Fruit fly (Drosophila melanogaster): ENCODE data around the gene Dmtn.

Dmtn gene

DNA sequence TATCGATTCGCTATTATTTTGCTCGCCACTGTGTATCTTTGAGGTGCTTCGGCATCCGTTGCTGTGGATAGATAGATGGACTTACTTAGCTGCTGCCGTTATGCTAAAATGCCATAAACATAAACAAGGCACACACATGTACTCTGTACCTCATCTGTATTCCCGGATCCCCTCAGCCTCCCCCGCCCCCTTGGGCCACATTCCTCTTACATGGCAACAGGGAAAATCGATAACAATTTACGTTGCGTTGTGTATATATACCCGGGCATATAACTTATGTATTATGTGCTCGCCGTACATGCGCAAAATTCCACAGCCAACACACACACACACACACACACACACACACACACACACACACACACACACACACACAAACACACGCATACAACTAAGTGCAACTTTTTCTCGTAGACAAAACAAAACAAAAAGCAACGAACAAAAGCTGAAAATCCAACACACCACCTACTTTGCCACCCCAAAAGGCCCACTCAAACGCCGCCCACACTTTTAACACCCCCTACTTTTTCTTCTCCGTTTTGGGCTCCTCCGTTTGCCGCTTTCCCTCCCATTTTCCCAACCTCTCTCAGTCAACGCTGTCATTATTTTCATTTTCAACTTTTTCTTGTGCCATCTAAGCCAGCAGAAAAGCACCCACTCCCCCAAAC, 8.2 kb upstream of the Dmtn start:
- TF ChIP-seq Eip78C (GFP tag) (peak; percentile 28), topi (GFP tag; optimal IDR thresholded peaks at IDR 0.05) (no peak)

DNA sequence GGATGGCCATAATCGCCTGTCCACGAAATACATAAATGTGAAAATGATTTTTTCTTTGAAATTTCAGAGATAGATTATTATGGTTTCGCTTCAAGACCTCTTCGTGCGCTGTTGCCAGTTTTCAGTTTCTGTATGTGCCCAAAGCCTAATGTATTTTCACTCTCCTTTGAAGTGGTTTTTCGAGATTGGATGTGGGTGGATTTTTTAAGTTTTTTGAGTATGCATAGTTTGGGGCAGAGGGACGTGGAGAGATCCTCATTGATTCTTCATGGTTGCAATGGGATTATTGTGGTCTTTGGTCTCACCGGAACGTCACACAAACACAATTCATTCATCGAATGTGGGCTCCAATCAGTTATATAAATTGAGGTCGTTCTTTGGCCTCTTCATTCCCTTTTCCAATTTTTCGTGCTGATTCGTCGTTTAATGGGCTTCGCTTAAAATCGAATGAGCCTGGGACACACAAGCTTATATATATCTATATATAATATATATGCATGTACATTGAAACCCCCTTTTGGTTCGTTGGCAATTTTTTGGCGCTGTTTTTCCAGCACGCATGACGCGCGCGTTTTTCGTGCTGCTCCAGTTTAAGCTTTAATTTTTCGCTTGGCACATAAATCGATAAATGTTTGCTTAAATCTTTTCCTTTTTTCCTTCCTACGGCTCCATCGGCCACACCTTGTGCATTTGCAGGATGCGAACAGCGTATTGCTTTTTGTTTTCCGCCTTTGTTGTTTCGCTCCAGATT, 5.9 kb upstream of the Dmtn start:
- no peak for TF ChIP-seq cyc (GFP tag; optimal IDR thresholded peaks at IDR 0.05)
- TF ChIP-seq CG15336 (GFP tag; IDR thresholded peaks at IDR 0.05) = 0 out of 2 replicates have a peak, but pooled peaks have one; percentile 15
- peak; percentile 77 for TF ChIP-seq svp (GFP tag)

dm6 chr3R:6410412-6411225, 4.9 kb upstream of the Dmtn start:
- TF ChIP-seq eg (GFP tag; IDR thresholded peaks at IDR 0.05) (peak; percentile 61), ss (GFP tag; optimal IDR thresholded peaks at IDR 0.05) (peak; percentile 80 to 90), esn (GFP tag; optimal IDR thresholded peaks at IDR 0.05) (peak; percentile 86), lz (GFP tag; optimal IDR thresholded peaks at IDR 0.05) (peak; percentile 79), CG11762 (GFP tag; optimal IDR thresholded peaks at IDR 0.05; ENCODE audit: insufficient read depth) (peak; percentile 71), Ets96B (tag; optimal IDR thresholded peaks at IDR 0.05) (peak; percentile 63), Blimp-1 (GFP tag; optimal IDR thresholded peaks at IDR 0.05) (no peak), CG3919 (GFP tag; optimal IDR thresholded peaks at IDR 0.05) (peak; percentile 81), CG31627 (GFP tag; optimal IDR thresholded peaks at IDR 0.05) (peak; percentile 77), net (GFP tag; optimal IDR thresholded peaks at IDR 0.05) (peak; percentile 85), CG6276 (GFP tag; optimal IDR thresholded peaks at IDR 0.05) (peak; percentile 86), CG11294 (GFP tag; IDR thresholded peaks at IDR 0.05) (peak; percentile 64), dac (GFP tag; optimal IDR thresholded peaks at IDR 0.05) (peak; percentile 76), Met (GFP tag; optimal IDR thresholded peaks at IDR 0.05) (peak; percentile 79), CG6792 (GFP tag; optimal IDR thresholded peaks at IDR 0.05) (peak; percentile 81), CG7368 (GFP tag; optimal IDR thresholded peaks at IDR 0.05) (peak; percentile 67), pdm3 (GFP tag; optimal IDR thresholded peaks at IDR 0.05) (peak; percentile 87), Sox14 (GFP tag; optimal IDR thresholded peaks at IDR 0.05) (peak; percentile 87), CG15336 (GFP tag; IDR thresholded peaks at IDR 0.05) (peak; percentile 82), CG8319 (GFP tag; optimal IDR thresholded peaks at IDR 0.05) (peak; percentile 72), Hr38 (GFP tag; optimal IDR thresholded peaks at IDR 0.05) (peak; percentile 12), OdsH (GFP tag; optimal IDR thresholded peaks at IDR 0.05) (peak; percentile 86), CG3032 (tag; optimal IDR thresholded peaks at IDR 0.05) (peak; percentile 77), CG1621 (tag; optimal IDR thresholded peaks at IDR 0.05) (peak; percentile 63), vri (GFP tag; optimal IDR thresholded peaks at IDR 0.05) (peak; percentile 23), Hr4 (GFP tag; optimal IDR thresholded peaks at IDR 0.05) (peak; percentile 94), CG8119 (GFP tag; IDR thresholded peaks at IDR 0.05) (peak; percentile 84), achi (GFP tag; optimal IDR thresholded peaks at IDR 0.05) (peak; percentile 82), CG8632 (GFP tag; optimal IDR thresholded peaks at IDR 0.05) (peak; percentile 79), Hr39 (GFP tag; optimal IDR thresholded peaks at IDR 0.05) (peak; percentile 78), Gug (GFP tag; IDR thresholded peaks at IDR 0.05) (peak; percentile 37), topi (GFP tag; optimal IDR thresholded peaks at IDR 0.05) (peak; percentile 75), Eip93F (GFP tag; optimal IDR thresholded peaks at IDR 0.05) (no peak), CG11902 (GFP tag; optimal IDR thresholded peaks at IDR 0.05) (peak; percentile 60), Sox102F (GFP tag; optimal IDR thresholded peaks at IDR 0.05) (peak; percentile 75), CG6163 (GFP tag; IDR thresholded peaks at IDR 0.05) (peak; percentile 82), Ets21C (GFP tag; optimal IDR thresholded peaks at IDR 0.05) (peak; percentile 56), CG4318 (GFP tag; optimal IDR thresholded peaks at IDR 0.05) (peak; percentile 89), salr (GFP tag; optimal IDR thresholded peaks at IDR 0.05) (peak; percentile 65 to 94), CG9139 (GFP tag; optimal IDR thresholded peaks at IDR 0.05) (peak; percentile 81), svp (GFP tag) (peak; percentile 85), spab (GFP tag; optimal IDR thresholded peaks at IDR 0.05) (peak; percentile 68)

All from whole organism, prepupa.